Worm (Caenorhabditis elegans) whole organism, young adult: Measurements from ENCODE around the gene F09E5.12.

Experiments
- B0035.1 ChIP-seq: sonication (generic microtip); optimal IDR thresholded peaks from 2 replicates; lab custom pipeline; 2016; ENCODE audit warnings: missing genetic modification characterization, mild to moderate bottlenecking, missing compliant biosample characterization, missing genotype, missing genetic modification reagents
- ceh-100 ChIP-seq: fragments of 200-800 bp; sonication (Bioruptor generic); IDR thresholded peaks from 2 replicates; pipeline ENCODE4 v1.3.6; 2022; ENCODE audit warnings: missing genetic modification reagents, missing genetic modification characterization, missing compliant biosample characterization
- efl-1 ChIP-seq: fragments of 150-350 bp; optimal IDR thresholded peaks from 2 replicates; lab custom pipeline; 2014; ENCODE audit warnings: missing biosample characterization, missing genetic modification reagents, missing genetic modification characterization
- egrh-3 ChIP-seq: fragments of 200-800 bp; sonication (Bioruptor generic); IDR thresholded peaks from 2 replicates; pipeline ENCODE4 v1.3.6; 2022; ENCODE audit warnings: missing genetic modification reagents, missing genetic modification characterization, missing compliant biosample characterization
- him-1 ChIP-seq: sonication (generic microtip); optimal IDR thresholded peaks from 2 replicates; lab custom pipeline; 2016; ENCODE audit warnings: missing genotype, missing genetic modification reagents, missing genetic modification characterization, missing compliant biosample characterization
- lsy-27 ChIP-seq: sonication (generic microtip); optimal IDR thresholded peaks from 2 replicates; lab custom pipeline; 2017; ENCODE audit warnings: missing genetic modification characterization, mild to moderate bottlenecking, missing compliant biosample characterization, antibody characterized with exemption, missing genotype, borderline replicate concordance; ENCODE audit not compliant: insufficient read depth
- snpc-4 ChIP-seq, 5 experiments: fragments of 150-350 bp in 1 of 5; sonication (generic microtip) in 4 of 5; optimal IDR thresholded peaks; 2 replicates each; lab custom pipeline; 2014 to 2018; ENCODE audit warnings: missing genetic modification characterization in 5 of 5, missing biosample characterization in 3 of 5, antibody characterized with exemption in 2 of 5, mild to moderate bottlenecking in 2 of 5, missing compliant biosample characterization in 2 of 5, missing genotype in 2 of 5, moderate library complexity in 2 of 5, missing genetic modification reagents in 1 of 5

ce11 chrII:5378239-5378521 is 7.6 kb upstream of the F09E5.12 start:
- TF ChIP-seq him-1 (tag; lab: Kevin White, UChicago) (no peak), efl-1 (GFP tag; lab: Kevin White, UChicago) (no peak), egrh-3 (GFP tag; lab: Robert Waterston, UW) (no peak), lsy-27 (tag; lab: Kevin White, UChicago) (no peak), snpc-4 (GFP tag; optimal IDR thresholded peaks at IDR 0.05; lab: Kevin White, UChicago) (no peak), snpc-4 (tag; optimal IDR thresholded peaks at IDR 0.05; lab: Kevin White, UChicago) (no peak), ceh-100 (GFP tag; lab: Robert Waterston, UW) (no peak), B0035.1 (tag; lab: Kevin White, UChicago) (no peak)
